Fruit fly (Drosophila melanogaster) whole organism, embryonic: ENCODE data around the gene FIG4.

Source experiments
- ATbp ChIP-seq: fragments of 200-800 bp; sonication (Bioruptor generic); optimal IDR thresholded peaks from 2 replicates; lab custom pipeline; 2017; ENCODE audit warnings: missing biosample characterization, mild to moderate bottlenecking, missing genetic modification characterization, missing genetic modification reagents
- Ada2b ChIP-seq: fragments of 200-800 bp; sonication (Bioruptor generic); IDR thresholded peaks from 2 replicates; pipeline ENCODE4 v1.3.6; 2022; ENCODE audit warnings: missing biosample characterization, missing genetic modification characterization
- BtbVII ChIP-seq: fragments of 200-800 bp; sonication (Bioruptor generic); optimal IDR thresholded peaks from 3 replicates; lab custom pipeline; 2017; ENCODE audit warnings: missing biosample characterization, mild to moderate bottlenecking, missing genetic modification characterization
- CG10274 ChIP-seq: fragments of 200-800 bp; sonication (Bioruptor generic); optimal IDR thresholded peaks from 3 replicates; lab custom pipeline; 2017; ENCODE audit warnings: missing biosample characterization, mild to moderate bottlenecking, missing genetic modification characterization
- CG11560 ChIP-seq: fragments of 200-800 bp; sonication (Bioruptor generic); IDR thresholded peaks from 3 replicates; pipeline ENCODE4 v1.3.6; 2022; ENCODE audit warnings: missing biosample characterization, missing genetic modification characterization
- CG12299 ChIP-seq: fragments of 200-800 bp; sonication (Bioruptor generic); optimal IDR thresholded peaks from 2 replicates; lab custom pipeline; 2018; ENCODE audit warnings: missing biosample characterization, mild to moderate bottlenecking, missing genetic modification characterization
- CG1529 ChIP-seq: fragments of 200-800 bp; sonication (Bioruptor generic); optimal IDR thresholded peaks from 3 replicates; lab custom pipeline; 2018; ENCODE audit warnings: missing biosample characterization, missing genetic modification characterization
- CG1603 ChIP-seq: fragments of 200-800 bp; sonication (Bioruptor generic); optimal IDR thresholded peaks from 2 replicates; lab custom pipeline; 2019; ENCODE audit warnings: missing biosample characterization, mild to moderate bottlenecking, missing genetic modification characterization, moderate library complexity
- CG17568 ChIP-seq: fragments of 200-800 bp; sonication (Bioruptor generic); optimal IDR thresholded peaks from 2 replicates; lab custom pipeline; 2018; ENCODE audit warnings: missing biosample characterization, mild to moderate bottlenecking, missing genetic modification characterization, moderate library complexity
- CG17802 ChIP-seq: fragments of 200-800 bp; sonication (Bioruptor generic); optimal IDR thresholded peaks from 2 replicates; lab custom pipeline; 2018; ENCODE audit warnings: missing biosample characterization, mild to moderate bottlenecking, missing genetic modification characterization, moderate library complexity
- CG2889 ChIP-seq: fragments of 200-800 bp; sonication (Bioruptor generic); IDR thresholded peaks from 3 replicates; pipeline ENCODE4 v1.3.6; 2022; ENCODE audit warnings: missing biosample characterization, missing genetic modification characterization
- CG3065 ChIP-seq: fragments of 200-800 bp; sonication (Bioruptor generic); optimal IDR thresholded peaks from 2 replicates; lab custom pipeline; 2016; ENCODE audit warnings: missing biosample characterization, missing genetic modification characterization
- CG31224 ChIP-seq: fragments of 200-800 bp; sonication (Bioruptor generic); IDR thresholded peaks from 2 replicates; pipeline ENCODE4 v1.3.6; 2022; ENCODE audit warnings: missing biosample characterization, missing genetic modification characterization
- CG3281 ChIP-seq: fragments of 200-800 bp; sonication (Bioruptor generic); optimal IDR thresholded peaks from 3 replicates; lab custom pipeline; 2017; ENCODE audit warnings: missing biosample characterization, mild to moderate bottlenecking, missing genetic modification characterization
- CG34224 ChIP-seq: fragments of 200-800 bp; sonication (Bioruptor generic); IDR thresholded peaks from 3 replicates; pipeline ENCODE4 v1.3.6; 2022; ENCODE audit warnings: missing biosample characterization, missing genetic modification characterization; ENCODE audit not compliant: partially characterized antibody
- CG34422 ChIP-seq: fragments of 200-800 bp; sonication (Bioruptor generic); IDR thresholded peaks from 3 replicates; pipeline ENCODE4 v1.3.6; 2022; ENCODE audit warnings: missing biosample characterization, missing genetic modification characterization
- CG3726 ChIP-seq: fragments of 200-800 bp; sonication (Bioruptor generic); IDR thresholded peaks from 3 replicates; pipeline ENCODE4, ENCODE4 v1.3.6; 2022; ENCODE audit warnings: missing biosample characterization, missing genetic modification characterization
- CG4328 ChIP-seq: fragments of 200-800 bp; sonication (Bioruptor generic); optimal IDR thresholded peaks from 3 replicates; lab custom pipeline; 2017; ENCODE audit warnings: missing biosample characterization, missing genetic modification reagents, missing genetic modification characterization
- CG43689 ChIP-seq: fragments of 200-800 bp; sonication (Bioruptor generic); IDR thresholded peaks from 2 replicates; pipeline ENCODE4 v1.3.6; 2022; ENCODE audit warnings: missing biosample characterization, missing genetic modification characterization
- CG4707 ChIP-seq: fragments of 200-800 bp; sonication (Bioruptor generic); optimal IDR thresholded peaks from 2 replicates; lab custom pipeline; 2018; ENCODE audit warnings: missing biosample characterization, mild to moderate bottlenecking, missing genetic modification characterization, moderate library complexity
- CG4730 ChIP-seq: fragments of 200-800 bp; sonication (Bioruptor generic); IDR thresholded peaks from 2 replicates; pipeline ENCODE4 v1.3.6; 2022; ENCODE audit warnings: missing biosample characterization, missing genetic modification characterization
- CG6854 ChIP-seq: fragments of 200-800 bp; sonication (Bioruptor generic); optimal IDR thresholded peaks from 3 replicates; lab custom pipeline; 2017; ENCODE audit warnings: missing biosample characterization, mild to moderate bottlenecking, missing genetic modification characterization
- CG9932 ChIP-seq: fragments of 200-800 bp; sonication (Bioruptor generic); IDR thresholded peaks from 2 replicates; pipeline ENCODE4 v1.3.6; 2022; ENCODE audit warnings: missing biosample characterization, missing genetic modification characterization
- D ChIP-seq, 2 experiments: fragments of 200-800 bp in 1 of 2; fragments of >200 bp in 1 of 2; sonication (Bioruptor generic) in 1 of 2; optimal IDR thresholded peaks; 2 replicates in 1 of 2; 3 replicates in 1 of 2; lab custom pipeline; 2017; ENCODE audit warnings: mild to moderate bottlenecking in 1 of 2, missing biosample characterization in 1 of 2, missing genetic modification characterization in 1 of 2, missing genetic modification reagents in 1 of 2
- D19A ChIP-seq: fragments of 200-800 bp; optimal IDR thresholded peaks from 3 replicates; lab custom pipeline; 2019; ENCODE audit warnings: missing biosample characterization, mild to moderate bottlenecking, missing genetic modification characterization, moderate library complexity
- Hand ChIP-seq: fragments of 200-800 bp; sonication (Bioruptor generic); optimal IDR thresholded peaks from 2 replicates; lab custom pipeline; 2017; ENCODE audit warnings: mild to moderate bottlenecking, missing biosample characterization, missing genetic modification reagents, missing genetic modification characterization
- Hr51 ChIP-seq, 2 experiments: fragments of 200-800 bp; sonication (Bioruptor generic); optimal IDR thresholded peaks; 2 replicates in 1 of 2; 3 replicates in 1 of 2; lab custom pipeline; 2016 to 2018; ENCODE audit warnings: missing biosample characterization in 2 of 2, missing genetic modification characterization in 2 of 2, mild to moderate bottlenecking in 1 of 2, moderate library complexity in 1 of 2
- Jarid2 ChIP-seq: fragments of 200-800 bp; sonication (Bioruptor generic); optimal IDR thresholded peaks from 3 replicates; lab custom pipeline; 2017; ENCODE audit warnings: mild to moderate bottlenecking, missing biosample characterization, missing genetic modification reagents, missing genetic modification characterization
- Lpt ChIP-seq: fragments of >200 bp; optimal IDR thresholded peaks from 2 replicates; lab custom pipeline; 2018; ENCODE audit warnings: missing biosample characterization, missing genetic modification characterization
- MBD-R2 ChIP-seq: fragments of 200-800 bp; sonication (Bioruptor generic); IDR thresholded peaks from 2 replicates; pipeline ENCODE4 v1.3.6; 2022; ENCODE audit warnings: missing biosample characterization, missing genetic modification characterization
- Mrtf ChIP-seq: fragments of 200-800 bp; sonication (Bioruptor generic); IDR thresholded peaks from 3 replicates; pipeline ENCODE4 v1.3.6; 2022; ENCODE audit warnings: missing biosample characterization, missing genetic modification characterization
- NFAT ChIP-seq: fragments of 200-800 bp; sonication (Bioruptor generic); IDR thresholded peaks from 2 replicates; pipeline ENCODE4 v1.3.6; 2022; ENCODE audit warnings: missing biosample characterization, missing genetic modification characterization
- Pdp1 ChIP-seq, 2 experiments: fragments of 200-800 bp; sonication (Bioruptor generic); optimal IDR thresholded peaks; 3 replicates each; lab custom pipeline; 2016; ENCODE audit warnings: missing biosample characterization in 2 of 2, missing genetic modification characterization in 2 of 2, mild to moderate bottlenecking in 1 of 2, moderate library complexity in 1 of 2
- Rx ChIP-seq: fragments of 200-800 bp; sonication (Bioruptor generic); IDR thresholded peaks from 2 replicates; pipeline ENCODE4 v1.3.6; 2022; ENCODE audit warnings: missing biosample characterization, missing genetic modification characterization
- Sry-δ ChIP-seq: fragments of 200-800 bp; sonication (Bioruptor generic); optimal IDR thresholded peaks from 2 replicates; lab custom pipeline; 2016; ENCODE audit warnings: missing biosample characterization, missing genetic modification characterization
- Vsx1 ChIP-seq: fragments of 200-800 bp; sonication (Bioruptor generic); optimal IDR thresholded peaks from 2 replicates; lab custom pipeline; 2017; ENCODE audit warnings: missing biosample characterization, mild to moderate bottlenecking, missing genetic modification characterization, missing genetic modification reagents
- bigmax ChIP-seq: fragments of 200-800 bp; sonication (Bioruptor generic); optimal IDR thresholded peaks from 2 replicates; lab custom pipeline; 2018; ENCODE audit warnings: missing biosample characterization, mild to moderate bottlenecking, missing genetic modification characterization
- chn ChIP-seq: fragments of 200-800 bp; sonication (Bioruptor generic); optimal IDR thresholded peaks from 2 replicates; lab custom pipeline; 2016; ENCODE audit warnings: missing biosample characterization, missing genetic modification characterization
- croc ChIP-seq: fragments of 200-800 bp; sonication (Bioruptor generic); conservative IDR thresholded peaks from 3 replicates; pipeline ENCODE4 v1.3.6; 2022; ENCODE audit warnings: missing biosample characterization, missing genetic modification characterization
- dan ChIP-seq: fragments of 200-800 bp; sonication (Bioruptor generic); IDR thresholded peaks from 2 replicates; pipeline ENCODE4 v1.3.6; 2022; ENCODE audit warnings: missing biosample characterization, missing genetic modification characterization
- eyg ChIP-seq: fragments of 200-800 bp; sonication (Bioruptor generic); optimal IDR thresholded peaks from 3 replicates; lab custom pipeline; 2016; ENCODE audit warnings: missing biosample characterization, missing genetic modification characterization
- fu2 ChIP-seq: fragments of 200-800 bp; sonication (Bioruptor generic); optimal IDR thresholded peaks from 2 replicates; lab custom pipeline; 2016; ENCODE audit warnings: missing biosample characterization, missing genetic modification characterization
- gsb-n ChIP-seq: fragments of 200-800 bp; sonication (Bioruptor generic); optimal IDR thresholded peaks from 3 replicates; lab custom pipeline; 2018; ENCODE audit warnings: missing biosample characterization, mild to moderate bottlenecking, missing genetic modification characterization
- pita ChIP-seq: fragments of 200-800 bp; sonication (Bioruptor generic); optimal IDR thresholded peaks from 2 replicates; lab custom pipeline; 2017; ENCODE audit warnings: missing biosample characterization, mild to moderate bottlenecking, missing genetic modification characterization
- pros ChIP-seq: fragments of 200-800 bp; sonication (Bioruptor generic); optimal IDR thresholded peaks from 3 replicates; lab custom pipeline; 2019; ENCODE audit warnings: missing biosample characterization, mild to moderate bottlenecking, missing genetic modification characterization, moderate library complexity
- psq ChIP-seq: fragments of 200-800 bp; sonication (Bioruptor generic); optimal IDR thresholded peaks from 2 replicates; lab custom pipeline; 2017; ENCODE audit warnings: missing biosample characterization, missing genetic modification characterization
- ssp ChIP-seq: fragments of 200-800 bp; sonication (Bioruptor generic); IDR thresholded peaks from 2 replicates; pipeline ENCODE4 v1.3.6; 2022; ENCODE audit warnings: missing biosample characterization, missing genetic modification characterization
- tup ChIP-seq: fragments of 200-800 bp; sonication (Bioruptor generic); optimal IDR thresholded peaks from 2 replicates; lab custom pipeline; 2016; ENCODE audit warnings: missing biosample characterization, mild to moderate bottlenecking, missing genetic modification characterization, moderate library complexity
- vfl ChIP-seq: fragments of 200-800 bp; sonication (Bioruptor generic); optimal IDR thresholded peaks from 2 replicates; lab custom pipeline; 2016; ENCODE audit warnings: missing biosample characterization, missing genetic modification characterization
- vnd ChIP-seq: fragments of 200-800 bp; sonication (Bioruptor generic); IDR thresholded peaks from 3 replicates; pipeline ENCODE4 v1.3.6; 2022; ENCODE audit warnings: missing biosample characterization, missing genetic modification characterization; ENCODE audit not compliant: partially characterized antibody
- zen ChIP-seq: fragments of 200-800 bp; sonication (Bioruptor generic); optimal IDR thresholded peaks from 3 replicates; lab custom pipeline; 2018; ENCODE audit warnings: missing biosample characterization, mild to moderate bottlenecking, missing genetic modification characterization, moderate library complexity

FIG4 gene

DNA sequence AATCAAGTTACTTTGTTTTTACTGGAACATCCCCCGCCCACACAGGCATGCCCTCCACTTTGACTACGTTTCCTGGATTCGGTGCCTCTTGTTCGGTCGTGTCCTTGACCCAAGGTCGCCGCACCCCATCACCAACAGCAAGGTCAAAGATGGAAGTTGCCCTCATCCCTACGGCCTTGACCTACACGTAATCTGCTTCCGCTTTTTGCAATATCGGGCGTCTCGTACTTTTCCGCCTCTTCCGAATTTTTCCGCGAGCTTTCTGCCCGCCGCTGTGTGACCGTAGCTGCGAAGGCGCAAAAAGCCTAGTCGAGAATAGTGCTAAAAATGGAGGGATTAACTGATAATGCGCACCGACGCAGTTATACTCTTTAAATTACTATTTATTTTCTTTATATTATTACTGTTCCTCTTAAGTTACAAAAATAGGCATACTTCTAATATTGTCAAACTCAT, 8.4 kb upstream of the FIG4 start, which contains the start of gene Gs1l (continued):
- no peak for TF ChIP-seq CG12299 (tag; lab: Kevin White, UChicago)
- TF ChIP-seq Pdp1 (GFP tag; optimal IDR thresholded peaks at IDR 0.05; lab: Kevin White, UChicago) = peak in 1 of 2 experiments; percentile 11
- TF ChIP-seq D (optimal IDR thresholded peaks at IDR 0.05; lab: Kevin White, UChicago) = no peak
- no peak for TF ChIP-seq D (GFP tag; optimal IDR thresholded peaks at IDR 0.05; lab: Kevin White, UChicago)
- no peak for TF ChIP-seq CG10274 (GFP tag; lab: Kevin White, UChicago)
- TF ChIP-seq fu2 (GFP tag; lab: Kevin White, UChicago) = no peak
- no peak for TF ChIP-seq psq
- peak; percentile 94 for TF ChIP-seq NFAT (GFP tag; lab: Robert Waterston, UW)
- no peak for TF ChIP-seq Rx (GFP tag; lab: Robert Waterston, UW)
- no peak for TF ChIP-seq gsb-n
- no peak for TF ChIP-seq Mrtf (GFP tag; lab: Robert Waterston, UW)
- no peak for TF ChIP-seq CG4707 (GFP tag; lab: Kevin White, UChicago)
- no peak for TF ChIP-seq Vsx1 (GFP tag; lab: Kevin White, UChicago)
- no peak for TF ChIP-seq CG3281 (GFP tag; lab: Kevin White, UChicago)
- no peak for TF ChIP-seq CG3726 (GFP tag; lab: Robert Waterston, UW)
- no peak for TF ChIP-seq Sry-δ (GFP tag; lab: Kevin White, UChicago)
- no peak for TF ChIP-seq CG34224 (GFP tag; lab: Robert Waterston, UW)
- no peak for TF ChIP-seq croc (GFP tag; lab: Robert Waterston, UW)
- no peak for TF ChIP-seq pros (GFP tag; lab: Kevin White, UChicago)
- TF ChIP-seq CG31224 = no peak
- no peak for TF ChIP-seq Lpt (GFP tag; lab: Kevin White, UChicago)
- TF ChIP-seq Ada2b (GFP tag; lab: Robert Waterston, UW) = no peak
- TF ChIP-seq CG17568 (GFP tag; lab: Kevin White, UChicago) = no peak
- TF ChIP-seq CG4730 (GFP tag; lab: Robert Waterston, UW) = no peak
- peak; percentile 36; the same call in 1 of the 3 replicates for TF ChIP-seq CG34422 (GFP tag; lab: Robert Waterston, UW)
- TF ChIP-seq zen (tag; lab: Kevin White, UChicago) = no peak
- no peak for TF ChIP-seq CG43689 (GFP tag; lab: Robert Waterston, UW)
- no peak for TF ChIP-seq pita (GFP tag; lab: Kevin White, UChicago)
- TF ChIP-seq CG9932 = peak; percentile 42; the same call in 1 of the 2 replicates
- no peak for TF ChIP-seq ATbp
- no peak for TF ChIP-seq Hand (GFP tag; lab: Kevin White, UChicago)
- TF ChIP-seq CG4328 (GFP tag; lab: Kevin White, UChicago) = no peak
- no peak for TF ChIP-seq bigmax (GFP tag; lab: Kevin White, UChicago)
- TF ChIP-seq BtbVII (GFP tag; lab: Kevin White, UChicago) = no peak
- TF ChIP-seq dan = no peak
- peak; percentile 86 for TF ChIP-seq MBD-R2 (GFP tag; lab: Robert Waterston, UW)
- no peak for TF ChIP-seq CG11560 (tag; lab: Robert Waterston, UW)
- no peak for TF ChIP-seq tup
- TF ChIP-seq eyg (GFP tag; lab: Kevin White, UChicago) = no peak
- peak in 1 of 2 experiments; percentile 21 for TF ChIP-seq Hr51 (GFP tag; optimal IDR thresholded peaks at IDR 0.05; lab: Kevin White, UChicago)
- no peak for TF ChIP-seq chn (GFP tag; lab: Kevin White, UChicago)
- TF ChIP-seq vfl (GFP tag; lab: Kevin White, UChicago) = no peak
- no peak for TF ChIP-seq CG1529 (GFP tag; lab: Kevin White, UChicago)
- no peak for TF ChIP-seq CG17802 (tag; lab: Kevin White, UChicago)
- TF ChIP-seq CG1603 (tag; lab: Kevin White, UChicago) = no peak
- no peak for TF ChIP-seq CG2889 (GFP tag; lab: Robert Waterston, UW)
- TF ChIP-seq CG6854 (GFP tag; lab: Kevin White, UChicago) = peak; percentile 18
- no peak for TF ChIP-seq ssp (GFP tag; lab: Robert Waterston, UW)
- peak; percentile 99 for TF ChIP-seq D19A (tag; lab: Kevin White, UChicago)
- TF ChIP-seq Jarid2 (GFP tag; lab: Kevin White, UChicago) = no peak
- TF ChIP-seq vnd (GFP tag; lab: Robert Waterston, UW) = no peak
- no peak for TF ChIP-seq CG3065 (GFP tag; lab: Kevin White, UChicago)
